Worm (Caenorhabditis elegans) whole organism, L2 larva: ENCODE results near the gene chat-1.

ENCODE experiments used
- mdl-1 ChIP-seq, 2 experiments: fragments of 150-350 bp in 1 of 2; sonication (generic microtip) in 1 of 2; optimal IDR thresholded peaks; 2 replicates each; lab custom pipeline; 2017; ENCODE audit warnings: missing biosample characterization in 2 of 2, missing genetic modification characterization in 2 of 2
- nhr-129 ChIP-seq: fragments of 150-350 bp; optimal IDR thresholded peaks from 2 replicates; lab custom pipeline; 2014; ENCODE audit warnings: missing biosample characterization, missing genetic modification characterization
- nhr-23 ChIP-seq: fragments of 150-350 bp; optimal IDR thresholded peaks from 2 replicates; lab custom pipeline; 2014; ENCODE audit warnings: missing biosample characterization, missing genetic modification reagents, missing genetic modification characterization
- nhr-25 ChIP-seq: fragments of 150-350 bp; sonication (generic microtip); optimal IDR thresholded peaks from 3 replicates; lab custom pipeline; 2014; ENCODE audit warnings: missing biosample characterization, missing genetic modification characterization
- nhr-6 ChIP-seq: fragments of 150-350 bp; optimal IDR thresholded peaks from 2 replicates; lab custom pipeline; 2014; ENCODE audit warnings: missing biosample characterization, missing genetic modification characterization

- TF ChIP-seq mdl-1 (tag; optimal IDR thresholded peaks at IDR 0.05; lab: Kevin White, UChicago) (no peak), nhr-6 (no peak), nhr-23 (tag; lab: Kevin White, UChicago) (no peak), nhr-129 (tag; lab: Kevin White, UChicago) (no peak), nhr-25 (no peak)
These were observed 236 bp downstream of the chat-1 start for ce11 chrIV:4447367-4447766.
